Fruit fly (Drosophila melanogaster): ENCODE results near the gene CG32276.
A peak's percentile ranks its signal among the peaks of the same experiment; 100 is the strongest.

Gene CG32276

dm6 chr3L:3198447-3199402, at the start of gene CG32276, which contains the start of gene gry:
CG32276 (minus strand) TSS chr3L:3199047.
gry (plus strand) TSS chr3L:3199090.
- no peak for TF ChIP-seq CG8478 (optimal IDR thresholded peaks at IDR 0.05)
- TF ChIP-seq CTCF (optimal IDR thresholded peaks at IDR 0.05): no peak

dm6 chr3L:3247130-3248065, 48.6 kb upstream of the CG32276 start, which contains the start of gene CG43389:
CG43389 (plus strand) TSS chr3L:3248015.
- TF ChIP-seq CG8478 (optimal IDR thresholded peaks at IDR 0.05) (no peak), CTCF (optimal IDR thresholded peaks at IDR 0.05) (no peak)

dm6 chr3L:3246378-3247129, 47.7 kb upstream of the CG32276 start:
- TF ChIP-seq CTCF (optimal IDR thresholded peaks at IDR 0.05) (no peak), CG8478 (optimal IDR thresholded peaks at IDR 0.05) (no peak)

dm6 chr3L:3245189-3245588, 46.3 kb upstream of the CG32276 start:
- TF ChIP-seq CTCF (optimal IDR thresholded peaks at IDR 0.05) (no peak), CG8478 (optimal IDR thresholded peaks at IDR 0.05) (no peak)

dm6 chr3L:3244244-3245144, 45.6 kb upstream of the CG32276 start, which contains the start of gene CG12078:
CG12078 (minus strand) TSS chr3L:3244294.
- TF ChIP-seq CTCF (optimal IDR thresholded peaks at IDR 0.05) (no peak), CG8478 (optimal IDR thresholded peaks at IDR 0.05) (no peak)

dm6 chr3L:3242121-3243083, 43.6 kb upstream of the CG32276 start:
- TF ChIP-seq CTCF (optimal IDR thresholded peaks at IDR 0.05) (no peak), CG8478 (optimal IDR thresholded peaks at IDR 0.05) (no peak)

dm6 chr3L:3241368-3241640, 42.5 kb upstream of the CG32276 start:
- TF ChIP-seq CTCF (optimal IDR thresholded peaks at IDR 0.05) (no peak), CG8478 (optimal IDR thresholded peaks at IDR 0.05) (no peak)

dm6 chr3L:3240597-3241367, 41.9 kb upstream of the CG32276 start:
- TF ChIP-seq CG8478 (optimal IDR thresholded peaks at IDR 0.05) (no peak), CTCF (optimal IDR thresholded peaks at IDR 0.05) (no peak)

- TF ChIP-seq CTCF (optimal IDR thresholded peaks at IDR 0.05) (no peak), CG8478 (optimal IDR thresholded peaks at IDR 0.05) (no peak)
Measured at dm6 chr3L:3239785-3240596, 41.1 kb upstream of the CG32276 start.

- TF ChIP-seq CTCF (optimal IDR thresholded peaks at IDR 0.05): peak; percentile 40 to 65
- no peak for TF ChIP-seq CG8478 (optimal IDR thresholded peaks at IDR 0.05)
Measured at dm6 chr3L:3239033-3239752, 40.3 kb upstream of the CG32276 start, which contains the start of gene CG17746. CG17746 (minus strand) TSS chr3L:3239578.
